Worm (Caenorhabditis elegans) whole organism, L2 larva: ENCODE measurements around the gene C06C3.3.

Source experiments
- C34F6.9 ChIP-seq: fragments of 150-350 bp; optimal IDR thresholded peaks from 2 replicates; lab custom pipeline; 2014; ENCODE audit warnings: missing biosample characterization, missing genetic modification characterization
- R02D3.7 ChIP-seq: fragments of 150-350 bp; optimal IDR thresholded peaks from 2 replicates; lab custom pipeline; 2014; ENCODE audit warnings: missing biosample characterization, missing genetic modification characterization
- Y55F3AM.14 ChIP-seq: fragments of 200-800 bp; sonication (Bioruptor generic); optimal IDR thresholded peaks from 2 replicates; lab custom pipeline; 2018; ENCODE audit warnings: mild to moderate bottlenecking, missing genetic modification characterization, missing compliant biosample characterization
- ZK546.5 ChIP-seq: sonication (generic microtip); optimal IDR thresholded peaks from 2 replicates; lab custom pipeline; 2017; ENCODE audit warnings: missing biosample characterization, missing genetic modification characterization
- alr-1 ChIP-seq: fragments of 150-350 bp; optimal IDR thresholded peaks from 2 replicates; lab custom pipeline; 2014; ENCODE audit warnings: missing biosample characterization, missing genetic modification characterization
- aly-2 ChIP-seq: fragments of 150-350 bp; optimal IDR thresholded peaks from 2 replicates; lab custom pipeline; 2014; ENCODE audit warnings: missing biosample characterization, missing genetic modification characterization
- ama-1 ChIP-seq: fragments of 150-350 bp; optimal IDR thresholded peaks from 2 replicates; lab custom pipeline; 2018; ENCODE audit warnings: inconsistent platforms
- ceh-16 ChIP-seq: fragments of 150-350 bp; optimal IDR thresholded peaks from 2 replicates; lab custom pipeline; 2014; ENCODE audit warnings: missing biosample characterization, missing genetic modification characterization
- ceh-82 ChIP-seq: fragments of 150-350 bp; optimal IDR thresholded peaks from 2 replicates; lab custom pipeline; 2014; ENCODE audit warnings: missing biosample characterization, missing genetic modification characterization
- crh-2 ChIP-seq: sonication (generic microtip); optimal IDR thresholded peaks from 2 replicates; lab custom pipeline; 2017; ENCODE audit warnings: missing biosample characterization, missing genetic modification characterization
- dmd-4 ChIP-seq: sonication (generic microtip); optimal IDR thresholded peaks from 2 replicates; lab custom pipeline; 2017; ENCODE audit warnings: missing biosample characterization, missing genetic modification characterization
- egl-27 ChIP-seq: sonication (generic microtip); optimal IDR thresholded peaks from 3 replicates; lab custom pipeline; 2017; ENCODE audit warnings: missing biosample characterization, missing genetic modification reagents, missing genetic modification characterization
- elt-1 ChIP-seq: fragments of 150-350 bp; optimal IDR thresholded peaks from 2 replicates; lab custom pipeline; 2014; ENCODE audit warnings: missing biosample characterization, missing genetic modification characterization
- fos-1 ChIP-seq: fragments of 150-350 bp; optimal IDR thresholded peaks from 2 replicates; lab custom pipeline; 2014; ENCODE audit warnings: missing biosample characterization, missing genetic modification characterization
- lin-13 ChIP-seq: fragments of 150-350 bp; optimal IDR thresholded peaks from 2 replicates; lab custom pipeline; 2014; ENCODE audit warnings: missing biosample characterization, missing genetic modification reagents, missing genetic modification characterization
- lin-39 ChIP-seq: fragments of 150-350 bp; optimal IDR thresholded peaks from 2 replicates; lab custom pipeline; 2014; ENCODE audit warnings: missing biosample characterization, missing genetic modification reagents, missing genetic modification characterization
- lsy-2 ChIP-seq, 2 experiments: fragments of 150-350 bp in 1 of 2; sonication (generic microtip) in 1 of 2; optimal IDR thresholded peaks; 2 replicates each; lab custom pipeline; 2014 to 2017; ENCODE audit warnings: missing biosample characterization in 2 of 2, missing genetic modification characterization in 2 of 2
- mab-5 ChIP-seq: fragments of 150-350 bp; optimal IDR thresholded peaks from 2 replicates; lab custom pipeline; 2014; ENCODE audit warnings: missing biosample characterization, missing genetic modification characterization
- mbf-1 ChIP-seq: sonication (generic microtip); optimal IDR thresholded peaks from 2 replicates; lab custom pipeline; 2017; ENCODE audit warnings: missing biosample characterization, missing genetic modification characterization
- mdl-1 ChIP-seq, 2 experiments: fragments of 150-350 bp in 1 of 2; sonication (generic microtip) in 1 of 2; optimal IDR thresholded peaks; 2 replicates each; lab custom pipeline; 2017; ENCODE audit warnings: missing biosample characterization in 2 of 2, missing genetic modification characterization in 2 of 2
- nhr-10 ChIP-seq: sonication (generic microtip); optimal IDR thresholded peaks from 2 replicates; lab custom pipeline; 2017; ENCODE audit warnings: missing biosample characterization, missing genetic modification characterization
- nhr-11 ChIP-seq: fragments of 150-350 bp; optimal IDR thresholded peaks from 2 replicates; lab custom pipeline; 2014; ENCODE audit warnings: missing biosample characterization, missing genetic modification characterization
- nhr-129 ChIP-seq: fragments of 150-350 bp; optimal IDR thresholded peaks from 2 replicates; lab custom pipeline; 2014; ENCODE audit warnings: missing biosample characterization, missing genetic modification characterization
- nhr-23 ChIP-seq: fragments of 150-350 bp; optimal IDR thresholded peaks from 2 replicates; lab custom pipeline; 2014; ENCODE audit warnings: missing biosample characterization, missing genetic modification reagents, missing genetic modification characterization
- nhr-25 ChIP-seq: fragments of 150-350 bp; sonication (generic microtip); optimal IDR thresholded peaks from 3 replicates; lab custom pipeline; 2014; ENCODE audit warnings: missing biosample characterization, missing genetic modification characterization
- nhr-77 ChIP-seq: fragments of 150-350 bp; optimal IDR thresholded peaks from 2 replicates; lab custom pipeline; 2014; ENCODE audit warnings: missing biosample characterization, missing genetic modification characterization
- peb-1 ChIP-seq: fragments of 150-350 bp; optimal IDR thresholded peaks from 2 replicates; lab custom pipeline; 2014; ENCODE audit warnings: missing biosample characterization, missing genetic modification characterization
- sem-4 ChIP-seq: fragments of 150-350 bp; optimal IDR thresholded peaks from 2 replicates; lab custom pipeline; 2014; ENCODE audit warnings: missing biosample characterization, missing genetic modification reagents, missing genetic modification characterization
- skn-1 ChIP-seq: sonication (generic microtip); optimal IDR thresholded peaks from 2 replicates; lab custom pipeline; 2017; ENCODE audit warnings: missing biosample characterization, missing genetic modification characterization
- sma-9 ChIP-seq, 2 experiments: fragments of 150-350 bp in 1 of 2; sonication (generic microtip) in 1 of 2; optimal IDR thresholded peaks; 2 replicates each; lab custom pipeline; 2014 to 2016; ENCODE audit warnings: missing genetic modification characterization in 2 of 2, mild to moderate bottlenecking in 1 of 2, missing biosample characterization in 1 of 2, missing compliant biosample characterization in 1 of 2, missing genetic modification reagents in 1 of 2, moderate library complexity in 1 of 2
- snpc-4 ChIP-seq: fragments of 150-350 bp; optimal IDR thresholded peaks from 2 replicates; lab custom pipeline; 2014; ENCODE audit warnings: missing biosample characterization, missing genetic modification characterization
- unc-39 ChIP-seq: fragments of 150-350 bp; optimal IDR thresholded peaks from 2 replicates; lab custom pipeline; 2014; ENCODE audit warnings: missing biosample characterization, missing genetic modification characterization
- unc-55 ChIP-seq: fragments of 150-350 bp; sonication (generic microtip); optimal IDR thresholded peaks from 3 replicates; lab custom pipeline; 2014; ENCODE audit warnings: missing biosample characterization, missing genetic modification reagents, missing genetic modification characterization
- zag-1 ChIP-seq: fragments of 150-350 bp; optimal IDR thresholded peaks from 2 replicates; lab custom pipeline; 2014; ENCODE audit warnings: missing biosample characterization, missing genetic modification characterization
- ztf-1 ChIP-seq: fragments of 200-800 bp; sonication (Bioruptor generic); conservative IDR thresholded peaks from 2 replicates; pipeline ENCODE4 v1.3.6; 2022; ENCODE audit warnings: missing genetic modification characterization, missing compliant biosample characterization
- ztf-4 ChIP-seq: fragments of 150-350 bp; optimal IDR thresholded peaks from 2 replicates; lab custom pipeline; 2014; ENCODE audit warnings: missing biosample characterization, missing genetic modification characterization

The C06C3.3 gene

ce11 chrII:9323660-9324059 is 48.6 kb downstream of the C06C3.3 start, which contains the start of gene egli-1:
TSS of gene egli-1 (plus strand) at chrII:9323960.
- no peak for TF ChIP-seq sem-4 (tag; lab: Kevin White, UChicago)
- TF ChIP-seq mbf-1 (tag; lab: Kevin White, UChicago), result no peak
- no peak for TF ChIP-seq mab-5
- TF ChIP-seq nhr-25 (tag; lab: Kevin White, UChicago), result no peak
- TF ChIP-seq elt-1 (tag; lab: Kevin White, UChicago), result no peak
- TF ChIP-seq zag-1 (tag; lab: Kevin White, UChicago), result no peak
- TF ChIP-seq nhr-77 (tag; lab: Kevin White, UChicago), result no peak
- no peak for TF ChIP-seq skn-1 (tag; lab: Kevin White, UChicago)
- no peak for TF ChIP-seq ztf-1
- no peak for TF ChIP-seq ceh-16 (tag; lab: Kevin White, UChicago)
- TF ChIP-seq ceh-82, result no peak
- no peak for TF ChIP-seq sma-9 (GFP tag; optimal IDR thresholded peaks at IDR 0.05; lab: Kevin White, UChicago)
- TF ChIP-seq sma-9 (tag; optimal IDR thresholded peaks at IDR 0.05; lab: Kevin White, UChicago), result no peak

ce11 chrII:9322870-9323349 is 49.4 kb downstream of the C06C3.3 start, which contains the start of gene rab-39:
TSS of gene rab-39 (minus strand) at chrII:9322920.
- TF ChIP-seq nhr-11 (tag; lab: Kevin White, UChicago) (no peak), nhr-10 (tag; lab: Kevin White, UChicago) (no peak), ama-1 (lab: Kevin White, UChicago) (no peak), unc-55 (GFP tag; lab: Kevin White, UChicago) (peak; percentile 69), unc-39 (tag; lab: Kevin White, UChicago) (no peak), ZK546.5 (tag; lab: Kevin White, UChicago) (no peak), aly-2 (no peak), mbf-1 (tag; lab: Kevin White, UChicago) (no peak), lin-13 (GFP tag; lab: Kevin White, UChicago) (peak; percentile 23), nhr-77 (tag; lab: Kevin White, UChicago) (no peak), elt-1 (tag; lab: Kevin White, UChicago) (no peak), nhr-129 (tag; lab: Kevin White, UChicago) (no peak), fos-1 (tag; lab: Kevin White, UChicago) (peak; percentile 20), skn-1 (tag; lab: Kevin White, UChicago) (no peak), ztf-1 (no peak), C34F6.9 (peak; percentile 72), egl-27 (tag; lab: Kevin White, UChicago) (no peak), nhr-23 (no peak), ztf-4 (tag; lab: Kevin White, UChicago) (no peak), dmd-4 (tag; lab: Kevin White, UChicago) (no peak), sem-4 (tag; lab: Kevin White, UChicago) (no peak), lsy-2 (tag; optimal IDR thresholded peaks at IDR 0.05; lab: Kevin White, UChicago) (peak in 1 of 2 experiments; percentile 62), zag-1 (tag; lab: Kevin White, UChicago) (no peak), mab-5 (no peak), Y55F3AM.14 (GFP tag; lab: Kevin White, UChicago) (no peak), peb-1 (tag; lab: Kevin White, UChicago) (no peak), crh-2 (tag; lab: Kevin White, UChicago) (peak; percentile 20), lin-39 (no peak), alr-1 (tag; lab: Kevin White, UChicago) (no peak), mdl-1 (tag; optimal IDR thresholded peaks at IDR 0.05; lab: Kevin White, UChicago) (no peak), R02D3.7 (no peak), snpc-4 (tag; lab: Kevin White, UChicago) (no peak)
- TF ChIP-seq, all 48 proteins: peak for 6
